Worm (Caenorhabditis elegans) whole organism, L1 larva: Measurements from ENCODE around the gene gfi-3.

Experiments used
- ceh-82 ChIP-seq, 3 experiments: fragments of 150-350 bp in 1 of 3; sonication (generic microtip) in 2 of 3; optimal IDR thresholded peaks; 2 replicates each; lab custom pipeline; 2014 to 2017; ENCODE audit warnings: missing biosample characterization in 3 of 3, missing genetic modification characterization in 3 of 3
- ets-5 ChIP-seq: fragments of 200-800 bp; sonication (Bioruptor generic); IDR thresholded peaks from 2 replicates; pipeline ENCODE4 v1.3.6; 2022; ENCODE audit warnings: missing genetic modification characterization, missing compliant biosample characterization
- mef-2 ChIP-seq: fragments of 150-350 bp; optimal IDR thresholded peaks from 2 replicates; lab custom pipeline; 2014; ENCODE audit warnings: missing biosample characterization, missing genetic modification characterization
- nhr-19 ChIP-seq: fragments of 200-800 bp; sonication (Bioruptor generic); conservative IDR thresholded peaks from 2 replicates; pipeline ENCODE4 v1.3.6; 2022; ENCODE audit warnings: missing genetic modification characterization, missing compliant biosample characterization
- nhr-77 ChIP-seq: fragments of 150-350 bp; optimal IDR thresholded peaks from 2 replicates; lab custom pipeline; 2014; ENCODE audit warnings: missing biosample characterization, missing genetic modification characterization
- nhr-84 ChIP-seq: sonication (generic microtip); optimal IDR thresholded peaks from 2 replicates; lab custom pipeline; 2017; ENCODE audit warnings: missing biosample characterization, missing genetic modification characterization
- pax-3 ChIP-seq: fragments of 200-800 bp; sonication (Bioruptor generic); optimal IDR thresholded peaks from 2 replicates; lab custom pipeline; 2018; ENCODE audit warnings: mild to moderate bottlenecking, missing genetic modification characterization, moderate library complexity, missing compliant biosample characterization
- rnt-1 ChIP-seq: sonication (generic microtip); optimal IDR thresholded peaks from 2 replicates; lab custom pipeline; 2016; ENCODE audit warnings: mild to moderate bottlenecking, missing genetic modification characterization, moderate library complexity, missing compliant biosample characterization
- snpc-4 ChIP-seq: fragments of 150-350 bp; optimal IDR thresholded peaks from 2 replicates; lab custom pipeline; 2014; ENCODE audit warnings: missing biosample characterization, missing genetic modification characterization
- sox-4 ChIP-seq: sonication (generic microtip); optimal IDR thresholded peaks from 2 replicates; lab custom pipeline; 2016; ENCODE audit warnings: missing genetic modification characterization, missing compliant biosample characterization
- swsn-7 ChIP-seq: sonication (generic microtip); optimal IDR thresholded peaks from 2 replicates; lab custom pipeline; 2016; ENCODE audit warnings: missing genetic modification characterization, missing compliant biosample characterization
- unc-62 ChIP-seq: fragments of 150-350 bp; optimal IDR thresholded peaks from 2 replicates; lab custom pipeline; 2014; ENCODE audit warnings: missing biosample characterization, missing genetic modification reagents, missing genetic modification characterization

- no peak for TF ChIP-seq swsn-7 (tag; lab: Kevin White, UChicago)
- no peak for TF ChIP-seq nhr-84
- no peak for TF ChIP-seq unc-62 (GFP tag; lab: Kevin White, UChicago)
- TF ChIP-seq sox-4 (tag; lab: Kevin White, UChicago): no peak
- TF ChIP-seq ceh-82 (tag; optimal IDR thresholded peaks at IDR 0.05; lab: Kevin White, UChicago): no peak
- TF ChIP-seq pax-3 (tag; lab: Kevin White, UChicago): no peak
- TF ChIP-seq snpc-4 (tag; lab: Kevin White, UChicago): no peak
- TF ChIP-seq nhr-19 (GFP tag; lab: Robert Waterston, UW): no peak
- no peak for TF ChIP-seq rnt-1 (tag; lab: Kevin White, UChicago)
- TF ChIP-seq mef-2: no peak
- TF ChIP-seq nhr-77 (tag; lab: Kevin White, UChicago): no peak
- no peak for TF ChIP-seq ets-5
Observed at ce11 chrX:14530107-14530506, 49.7 kb downstream of the gfi-3 start, which contains the start of gene nspc-20.
